Fruit fly (Drosophila melanogaster) whole organism, wandering third instar larva: ENCODE data around the gene Cka.
A peak's percentile ranks its signal among the peaks of the same experiment; 100 is the strongest.

Source experiments
- Abd-B ChIP-seq: fragments of >200 bp; optimal IDR thresholded peaks from 2 replicates; lab custom pipeline; 2017; ENCODE audit warnings: missing biosample characterization, missing genetic modification characterization
- CG32264 ChIP-seq: fragments of 200-800 bp; sonication (Bioruptor generic); optimal IDR thresholded peaks from 2 replicates; lab custom pipeline; 2016; ENCODE audit warnings: missing biosample characterization, missing genetic modification characterization
- CG9705 ChIP-seq: fragments of 200-800 bp; sonication (Bioruptor generic); optimal IDR thresholded peaks from 2 replicates; lab custom pipeline; 2018; ENCODE audit warnings: missing biosample characterization, mild to moderate bottlenecking, missing genetic modification characterization
- CrebA ChIP-seq: fragments of 200-800 bp; sonication (Bioruptor generic); optimal IDR thresholded peaks from 2 replicates; lab custom pipeline; 2016; ENCODE audit warnings: missing biosample characterization, mild to moderate bottlenecking, missing genetic modification characterization, borderline replicate concordance
- Dfd ChIP-seq: fragments of >200 bp; optimal IDR thresholded peaks from 2 replicates; lab custom pipeline; 2017; ENCODE audit warnings: missing biosample characterization, missing genetic modification characterization
- Dif ChIP-seq: fragments of 200-275, 200-300 bp; sonication (Bioruptor generic); optimal IDR thresholded peaks from 2 replicates; lab custom pipeline; 2018; ENCODE audit warnings: missing biosample characterization, missing genetic modification characterization; ENCODE audit not compliant: partially characterized antibody
- GATAd ChIP-seq: sonication (Bioruptor generic); optimal IDR thresholded peaks from 2 replicates; lab custom pipeline; 2016; ENCODE audit warnings: missing biosample characterization, missing genetic modification characterization
- HLH106 ChIP-seq: fragments of 200-800 bp; optimal IDR thresholded peaks from 3 replicates; lab custom pipeline; 2019; ENCODE audit warnings: missing biosample characterization, mild to moderate bottlenecking, missing genetic modification characterization, moderate library complexity
- Hnf4 ChIP-seq: fragments of 200-800 bp; sonication (Bioruptor generic); optimal IDR thresholded peaks from 2 replicates; lab custom pipeline; 2016; ENCODE audit warnings: missing biosample characterization, mild to moderate bottlenecking, missing genetic modification characterization
- Hr78 ChIP-seq: fragments of >200 bp; optimal IDR thresholded peaks from 2 replicates; lab custom pipeline; 2017; ENCODE audit warnings: missing biosample characterization, missing genetic modification characterization
- Hr83 ChIP-seq: fragments of 200-300 bp; sonication (Bioruptor generic); optimal IDR thresholded peaks from 2 replicates; lab custom pipeline; 2016; ENCODE audit warnings: missing biosample characterization, mild to moderate bottlenecking, missing genetic modification characterization, moderate library complexity; ENCODE audit not compliant: poor library complexity, severe bottlenecking
- Jra ChIP-seq: sonication (Bioruptor generic); optimal IDR thresholded peaks from 2 replicates; lab custom pipeline; 2016; ENCODE audit warnings: missing biosample characterization, missing genetic modification characterization
- Mio ChIP-seq: sonication (Bioruptor generic); optimal IDR thresholded peaks from 2 replicates; lab custom pipeline; 2016; ENCODE audit warnings: missing biosample characterization, missing genetic modification characterization
- Myc ChIP-seq: fragments of >200 bp; optimal IDR thresholded peaks from 2 replicates; lab custom pipeline; 2017
- N ChIP-seq: fragments of >200 bp; optimal IDR thresholded peaks from 2 replicates; lab custom pipeline; 2018; ENCODE audit warnings: missing biosample characterization, missing external identifiers, missing genetic modification characterization
- OdsH ChIP-seq: fragments of 200-800 bp; sonication (Bioruptor generic); optimal IDR thresholded peaks from 2 replicates; lab custom pipeline; 2016; ENCODE audit warnings: missing biosample characterization, mild to moderate bottlenecking, missing genetic modification characterization
- Rel ChIP-seq, 2 experiments: fragments of 200-800 bp; sonication (Bioruptor generic) in 1 of 2; optimal IDR thresholded peaks; 2 replicates in 1 of 2; 3 replicates in 1 of 2; lab custom pipeline; 2016 to 2019; ENCODE audit warnings: mild to moderate bottlenecking in 2 of 2, missing biosample characterization in 2 of 2, missing genetic modification characterization in 2 of 2, moderate library complexity in 1 of 2
- Sp1 ChIP-seq: fragments of 200-800 bp; sonication (Bioruptor generic); optimal IDR thresholded peaks from 3 replicates; lab custom pipeline; 2019; ENCODE audit warnings: missing biosample characterization, mild to moderate bottlenecking, missing genetic modification characterization, moderate library complexity
- Vsx2 ChIP-seq: fragments of 200-300, 225-300 bp; sonication (Bioruptor generic); optimal IDR thresholded peaks from 2 replicates; lab custom pipeline; 2018; ENCODE audit warnings: missing biosample characterization, missing genetic modification characterization; ENCODE audit not compliant: partially characterized antibody
- br ChIP-seq: fragments of 200-800 bp; sonication (Bioruptor generic); optimal IDR thresholded peaks from 2 replicates; lab custom pipeline; 2016; ENCODE audit warnings: missing biosample characterization, missing genetic modification characterization
- brk ChIP-seq: fragments of 200-800 bp; sonication (Bioruptor generic); optimal IDR thresholded peaks from 2 replicates; lab custom pipeline; 2016; ENCODE audit warnings: missing biosample characterization, mild to moderate bottlenecking, missing genetic modification characterization
- dl ChIP-seq, 2 experiments: fragments of 175-275, 200-275 bp in 1 of 2; fragments of 200-275 bp in 1 of 2; sonication (Bioruptor generic); optimal IDR thresholded peaks; lab custom pipeline; 2018; ENCODE audit warnings: mild to moderate bottlenecking in 2 of 2, missing biosample characterization in 2 of 2, missing genetic modification characterization in 2 of 2, moderate library complexity in 2 of 2; ENCODE audit not compliant: partially characterized antibody in 2 of 2, insufficient read depth in 1 of 2
- dmrt93B ChIP-seq: fragments of 200-800 bp; sonication (Bioruptor generic); optimal IDR thresholded peaks from 2 replicates; lab custom pipeline; 2018; ENCODE audit warnings: missing biosample characterization, mild to moderate bottlenecking, missing genetic modification characterization
- dsf ChIP-seq: sonication (Bioruptor generic); optimal IDR thresholded peaks from 2 replicates; lab custom pipeline; 2016; ENCODE audit warnings: missing biosample characterization, missing genetic modification characterization, borderline replicate concordance
- ey ChIP-seq: fragments of 200-800 bp; sonication (Bioruptor generic); optimal IDR thresholded peaks from 2 replicates; lab custom pipeline; 2016; ENCODE audit warnings: missing biosample characterization, missing genetic modification characterization
- foxo ChIP-seq, 2 experiments: fragments of 200-800 bp; sonication (Bioruptor generic); optimal IDR thresholded peaks; 2 replicates in 1 of 2; 3 replicates in 1 of 2; lab custom pipeline; 2016 to 2017; ENCODE audit warnings: missing biosample characterization in 2 of 2, missing genetic modification characterization in 2 of 2
- fru ChIP-seq: fragments of 200-800 bp; sonication (Bioruptor generic); optimal IDR thresholded peaks from 3 replicates; lab custom pipeline; 2016; ENCODE audit warnings: missing biosample characterization, mild to moderate bottlenecking, missing genetic modification characterization
- h ChIP-seq: fragments of 200-800 bp; sonication (Bioruptor generic); optimal IDR thresholded peaks from 3 replicates; lab custom pipeline; 2016; ENCODE audit warnings: missing biosample characterization, mild to moderate bottlenecking, missing genetic modification characterization
- jim ChIP-seq: fragments of 175-275, 200-325 bp; sonication (Bioruptor generic); optimal IDR thresholded peaks from 2 replicates; lab custom pipeline; 2016; ENCODE audit warnings: missing biosample characterization, mild to moderate bottlenecking, missing genetic modification characterization
- lola ChIP-seq: fragments of >200 bp; optimal IDR thresholded peaks from 2 replicates; lab custom pipeline; 2017; ENCODE audit warnings: missing biosample characterization, missing genetic modification characterization
- pan ChIP-seq: fragments of >200 bp; optimal IDR thresholded peaks from 2 replicates; lab custom pipeline; 2017
- psq ChIP-seq: fragments of 200-800 bp; sonication (Bioruptor generic); optimal IDR thresholded peaks from 3 replicates; lab custom pipeline; 2017; ENCODE audit warnings: missing biosample characterization, mild to moderate bottlenecking, missing genetic modification characterization, moderate library complexity
- rgr ChIP-seq: fragments of 200-800 bp; sonication (Bioruptor generic); optimal IDR thresholded peaks from 3 replicates; lab custom pipeline; 2016; ENCODE audit warnings: missing biosample characterization, mild to moderate bottlenecking, missing genetic modification characterization
- sage ChIP-seq: fragments of 200-800 bp; sonication (Bioruptor generic); optimal IDR thresholded peaks from 2 replicates; lab custom pipeline; 2016; ENCODE audit warnings: missing biosample characterization, mild to moderate bottlenecking, missing genetic modification characterization
- sv ChIP-seq: fragments of 200-800 bp; sonication (Bioruptor generic); optimal IDR thresholded peaks from 3 replicates; lab custom pipeline; 2016; ENCODE audit warnings: missing biosample characterization, missing genetic modification characterization
- tai ChIP-seq: sonication (Bioruptor generic); optimal IDR thresholded peaks from 2 replicates; lab custom pipeline; 2016; ENCODE audit warnings: missing biosample characterization, missing genetic modification characterization
- usp ChIP-seq: fragments of >200 bp; optimal IDR thresholded peaks from 2 replicates; lab custom pipeline; 2017; ENCODE audit warnings: missing biosample characterization, missing genetic modification characterization
- woc ChIP-seq: sonication (Bioruptor generic); optimal IDR thresholded peaks from 2 replicates; lab custom pipeline; 2016; ENCODE audit warnings: missing biosample characterization, mild to moderate bottlenecking, missing genetic modification characterization

Cka gene

dm6 chr2L:7991951-7992350, 38.6 kb upstream of the Cka start:
- TF ChIP-seq CG9705 (GFP tag; lab: Kevin White, UChicago) (peak; percentile 16), Mio (no peak), sv (GFP tag; lab: Kevin White, UChicago) (no peak), CG32264 (GFP tag; lab: Kevin White, UChicago) (peak; percentile 28), dsf (no peak), GATAd (GFP tag; lab: Kevin White, UChicago) (no peak), woc (GFP tag; lab: Kevin White, UChicago) (peak; percentile 15), rgr (GFP tag; lab: Kevin White, UChicago) (peak; percentile 55), Rel (GFP tag; optimal IDR thresholded peaks at IDR 0.05; lab: Kevin White, UChicago) (no peak), Rel (tag; optimal IDR thresholded peaks at IDR 0.05; lab: Kevin White, UChicago) (peak; percentile 55), Abd-B (GFP tag; lab: Kevin White, UChicago) (no peak), ey (peak; percentile 73), Hnf4 (peak; percentile 61), N (no peak), lola (GFP tag; lab: Kevin White, UChicago) (no peak), jim (GFP tag; lab: Kevin White, UChicago) (no peak), HLH106 (tag; lab: Kevin White, UChicago) (peak; percentile 75), Vsx2 (GFP tag; lab: Kevin White, UChicago) (no peak), brk (GFP tag; lab: Kevin White, UChicago) (peak; percentile 46), fru (GFP tag; lab: Kevin White, UChicago) (no peak), br (GFP tag; lab: Kevin White, UChicago) (peak; percentile 60), sage (GFP tag; lab: Kevin White, UChicago) (no peak), usp (GFP tag; lab: Kevin White, UChicago) (no peak), Hr78 (GFP tag; lab: Kevin White, UChicago) (no peak), pan (lab: Kevin White, UChicago) (no peak), Dfd (GFP tag; lab: Kevin White, UChicago) (no peak), OdsH (GFP tag; lab: Kevin White, UChicago) (peak; percentile 78), Dif (GFP tag; lab: Kevin White, UChicago) (no peak), CrebA (GFP tag; lab: Kevin White, UChicago) (no peak), dmrt93B (GFP tag; lab: Kevin White, UChicago) (peak; percentile 15), tai (GFP tag; lab: Kevin White, UChicago) (peak; percentile 75), Jra (GFP tag; lab: Kevin White, UChicago) (no peak), Sp1 (peak; percentile 77), Myc (lab: Kevin White, UChicago) (no peak), Hr83 (GFP tag; lab: Kevin White, UChicago) (no peak), dl (GFP tag; optimal IDR thresholded peaks at IDR 0.05; lab: Kevin White, UChicago; ENCODE audit: insufficient read depth in 1 of 2, partially characterized antibody in 2 of 2) (no peak), h (GFP tag; lab: Kevin White, UChicago) (peak; percentile 16), psq (GFP tag; lab: Kevin White, UChicago) (peak; percentile 52), foxo (GFP tag; optimal IDR thresholded peaks at IDR 0.05; lab: Kevin White, UChicago) (peak in 1 of 2 experiments; percentile 41)
- TF ChIP-seq, all 38 proteins: peak for 17

DNA sequence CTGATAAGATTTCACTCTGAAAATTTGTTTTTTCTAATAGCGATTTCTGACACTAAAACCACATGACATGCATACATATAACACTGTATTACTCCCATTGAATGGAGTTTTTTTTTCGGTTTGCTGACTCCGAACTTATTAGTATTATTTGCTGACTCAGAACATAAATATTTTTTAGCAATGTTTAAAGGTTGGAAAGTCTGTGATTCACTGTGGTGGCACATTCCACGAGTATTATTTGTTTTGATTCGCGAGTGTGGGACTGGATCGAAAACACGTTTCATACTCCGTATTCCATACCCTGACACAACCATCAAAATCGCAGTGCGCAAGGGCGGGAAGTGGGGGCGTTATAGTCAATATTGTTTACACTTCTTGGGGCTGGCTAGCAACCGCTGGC, 37.9 kb upstream of the Cka start:
- TF ChIP-seq CG9705 (GFP tag; lab: Kevin White, UChicago) (no peak), Hnf4 (no peak), CG32264 (GFP tag; lab: Kevin White, UChicago) (no peak), sv (GFP tag; lab: Kevin White, UChicago) (no peak), br (GFP tag; lab: Kevin White, UChicago) (no peak), foxo (GFP tag; optimal IDR thresholded peaks at IDR 0.05; lab: Kevin White, UChicago) (no peak), lola (GFP tag; lab: Kevin White, UChicago) (no peak), Vsx2 (GFP tag; lab: Kevin White, UChicago) (no peak), Dif (GFP tag; lab: Kevin White, UChicago) (no peak), sage (GFP tag; lab: Kevin White, UChicago) (no peak), woc (GFP tag; lab: Kevin White, UChicago) (no peak)
